Fruit fly (Drosophila melanogaster): Measurements from ENCODE around the gene CG3323.
A peak's percentile ranks its signal among the peaks of the same experiment; 100 is the strongest.

The CG3323 gene

dm6 chrX:5329266-5329898, 23.9 kb upstream of the CG3323 start, which contains the start of the genes CG3309 and XRCC1:
Gene CG3309 (minus strand): TSS chrX:5329347.
Gene XRCC1 (plus strand): TSS chrX:5329876.
- TF ChIP-seq CG12768 (GFP tag; optimal IDR thresholded peaks at IDR 0.05) (no peak), CG7101 (tag; optimal IDR thresholded peaks at IDR 0.05) (peak; percentile 44), Hr96 (GFP tag; optimal IDR thresholded peaks at IDR 0.05) (no peak), pad (GFP tag; optimal IDR thresholded peaks at IDR 0.05) (peak; percentile 60), CG11617 (GFP tag; optimal IDR thresholded peaks at IDR 0.05) (peak; percentile 47), CG33017 (tag; optimal IDR thresholded peaks at IDR 0.05) (peak; percentile 18), cnc (optimal IDR thresholded peaks at IDR 0.05) (no peak), cic (GFP tag; optimal IDR thresholded peaks at IDR 0.05) (no peak), ovo (GFP tag; optimal IDR thresholded peaks at IDR 0.05) (peak; percentile 79), Clk (GFP tag; optimal IDR thresholded peaks at IDR 0.05) (no peak), kay (GFP tag; ENCODE audit: borderline replicate concordance) (no peak), Mnt (GFP tag; optimal IDR thresholded peaks at IDR 0.05) (peak; percentile 31), tj (GFP tag; optimal IDR thresholded peaks at IDR 0.05) (peak; percentile 88), CG7045 (GFP tag; optimal IDR thresholded peaks at IDR 0.05) (no peak), CG5204 (GFP tag; optimal IDR thresholded peaks at IDR 0.05) (peak; percentile 36), CG1620 (GFP tag; optimal IDR thresholded peaks at IDR 0.05) (peak; percentile 48), toe (GFP tag; optimal IDR thresholded peaks at IDR 0.05) (peak; percentile 28), bab1 (GFP tag; optimal IDR thresholded peaks at IDR 0.05) (peak; percentile 47), Crg-1 (GFP tag; optimal IDR thresholded peaks at IDR 0.05) (peak; percentile 25), CG14711 (tag; optimal IDR thresholded peaks at IDR 0.05) (peak; percentile 54)

- TF ChIP-seq CG1620 (GFP tag; optimal IDR thresholded peaks at IDR 0.05) (no peak), CG7045 (GFP tag; optimal IDR thresholded peaks at IDR 0.05) (no peak), ovo (GFP tag; optimal IDR thresholded peaks at IDR 0.05) (no peak), kay (GFP tag; ENCODE audit: borderline replicate concordance) (no peak), cnc (optimal IDR thresholded peaks at IDR 0.05) (no peak), CG7101 (tag; optimal IDR thresholded peaks at IDR 0.05) (no peak), Mnt (GFP tag; optimal IDR thresholded peaks at IDR 0.05) (no peak), CG33017 (tag; optimal IDR thresholded peaks at IDR 0.05) (no peak), CG12768 (GFP tag; optimal IDR thresholded peaks at IDR 0.05) (no peak), bab1 (GFP tag; optimal IDR thresholded peaks at IDR 0.05) (no peak)
These were observed 18.1 kb upstream of the CG3323 start, which contains the start of gene Mcm3 for dm6 chrX:5323636-5324035. Gene Mcm3 (plus strand): TSS chrX:5323855.

dm6 chrX:5322459-5322883, 17.0 kb upstream of the CG3323 start, which contains the start of gene Rnp4F:
Gene Rnp4F (minus strand): TSS chrX:5322696.
- TF ChIP-seq Mnt (GFP tag; optimal IDR thresholded peaks at IDR 0.05), result peak; percentile 84
- TF ChIP-seq CG5204 (GFP tag; optimal IDR thresholded peaks at IDR 0.05), result peak; percentile 64
- peak; percentile 34 for TF ChIP-seq Clk (GFP tag; optimal IDR thresholded peaks at IDR 0.05)
- TF ChIP-seq Crg-1 (GFP tag; optimal IDR thresholded peaks at IDR 0.05), result peak; percentile 75
- peak; percentile 87 for TF ChIP-seq CG11617 (GFP tag; optimal IDR thresholded peaks at IDR 0.05)
- TF ChIP-seq CG7101 (tag; optimal IDR thresholded peaks at IDR 0.05), result peak; percentile 78
- TF ChIP-seq bab1 (GFP tag; optimal IDR thresholded peaks at IDR 0.05), result peak; percentile 85
- peak; percentile 50 for TF ChIP-seq CG12768 (GFP tag; optimal IDR thresholded peaks at IDR 0.05)
- TF ChIP-seq toe (GFP tag; optimal IDR thresholded peaks at IDR 0.05), result peak; percentile 81
- peak; percentile 3 for TF ChIP-seq CG33017 (tag; optimal IDR thresholded peaks at IDR 0.05)
- TF ChIP-seq CG14711 (tag; optimal IDR thresholded peaks at IDR 0.05), result peak; percentile 58
- TF ChIP-seq CG7045 (GFP tag; optimal IDR thresholded peaks at IDR 0.05), result peak; percentile 28
- peak; percentile 77 for TF ChIP-seq ovo (GFP tag; optimal IDR thresholded peaks at IDR 0.05)
- peak; percentile 73 for TF ChIP-seq tj (GFP tag; optimal IDR thresholded peaks at IDR 0.05)
- peak; percentile 91 for TF ChIP-seq Hr96 (GFP tag; optimal IDR thresholded peaks at IDR 0.05)
- TF ChIP-seq cic (GFP tag; optimal IDR thresholded peaks at IDR 0.05), result no peak
- peak; percentile 85 for TF ChIP-seq CG1620 (GFP tag; optimal IDR thresholded peaks at IDR 0.05)
- TF ChIP-seq pad (GFP tag; optimal IDR thresholded peaks at IDR 0.05), result peak; percentile 77
- no peak for TF ChIP-seq cnc (optimal IDR thresholded peaks at IDR 0.05)
- no peak for TF ChIP-seq kay (GFP tag; ENCODE audit: borderline replicate concordance)

dm6 chrX:5317170-5317569, 11.7 kb upstream of the CG3323 start, which contains the start of the genes CG15930 and Sas10:
Gene CG15930 (minus strand): TSS chrX:5317295.
Gene Sas10 (plus strand): TSS chrX:5317409.
- peak; percentile 87 for TF ChIP-seq Mnt (GFP tag; optimal IDR thresholded peaks at IDR 0.05)
- TF ChIP-seq CG1620 (GFP tag; optimal IDR thresholded peaks at IDR 0.05), result no peak

- no peak for TF ChIP-seq CG14711 (tag; optimal IDR thresholded peaks at IDR 0.05)
- TF ChIP-seq cnc (optimal IDR thresholded peaks at IDR 0.05), result no peak
- no peak for TF ChIP-seq toe (GFP tag; optimal IDR thresholded peaks at IDR 0.05)
- no peak for TF ChIP-seq CG33017 (tag; optimal IDR thresholded peaks at IDR 0.05)
- TF ChIP-seq CG5204 (GFP tag; optimal IDR thresholded peaks at IDR 0.05), result no peak
- TF ChIP-seq pad (GFP tag; optimal IDR thresholded peaks at IDR 0.05), result no peak
- no peak for TF ChIP-seq CG7101 (tag; optimal IDR thresholded peaks at IDR 0.05)
- no peak for TF ChIP-seq bab1 (GFP tag; optimal IDR thresholded peaks at IDR 0.05)
- TF ChIP-seq tj (GFP tag; optimal IDR thresholded peaks at IDR 0.05), result no peak
- TF ChIP-seq Mnt (GFP tag; optimal IDR thresholded peaks at IDR 0.05), result no peak
- TF ChIP-seq Crg-1 (GFP tag; optimal IDR thresholded peaks at IDR 0.05), result no peak
- no peak for TF ChIP-seq ovo (GFP tag; optimal IDR thresholded peaks at IDR 0.05)
- TF ChIP-seq kay (GFP tag; ENCODE audit: borderline replicate concordance), result no peak
- TF ChIP-seq CG7045 (GFP tag; optimal IDR thresholded peaks at IDR 0.05), result no peak
- TF ChIP-seq CG11617 (GFP tag; optimal IDR thresholded peaks at IDR 0.05), result no peak
- no peak for TF ChIP-seq Hr96 (GFP tag; optimal IDR thresholded peaks at IDR 0.05)
- TF ChIP-seq Clk (GFP tag; optimal IDR thresholded peaks at IDR 0.05), result no peak
- no peak for TF ChIP-seq cic (GFP tag; optimal IDR thresholded peaks at IDR 0.05)
These were observed 7.5 kb upstream of the CG3323 start, which contains the start of gene CG4198 for dm6 chrX:5312958-5313357. Gene CG4198 (plus strand): TSS chrX:5313258.

All from whole organism, adult.